Worm (Caenorhabditis elegans): ENCODE data around the gene clec-28.

DNA sequence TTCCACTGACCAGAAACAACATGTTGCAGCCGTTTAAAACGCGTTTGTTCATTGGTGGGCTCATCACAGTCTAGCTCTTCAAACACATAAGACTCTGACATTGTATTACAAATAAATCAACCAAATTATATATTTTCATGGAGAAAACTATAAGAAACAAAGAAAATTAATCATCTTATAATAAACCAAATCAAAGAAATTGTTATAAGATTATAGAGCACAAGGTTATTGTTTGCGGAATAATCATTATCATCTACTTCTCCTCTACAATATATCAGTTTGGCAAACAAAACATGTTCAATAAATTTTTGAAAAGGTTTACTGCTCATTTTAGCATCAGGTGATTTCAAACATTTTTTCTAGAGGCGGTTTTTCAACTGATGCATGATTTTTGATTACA, 3.8 kb upstream of the clec-28 start, which contains the start of the genes clec-32 and clec-24:
- TF ChIP-seq elt-3 (tag; optimal IDR thresholded peaks at IDR 0.05) (no peak), zag-1 (tag; optimal IDR thresholded peaks at IDR 0.05) (no peak), ztf-11 (tag; optimal IDR thresholded peaks at IDR 0.05) (no peak)
